Worm (Caenorhabditis elegans) whole organism, L1 larva: ENCODE results near the gene unc-9.

ENCODE experiments used
- C16A3.4 ChIP-seq: fragments of 150-350 bp; optimal IDR thresholded peaks from 2 replicates; lab custom pipeline; 2014; ENCODE audit warnings: missing biosample characterization, missing genetic modification characterization
- F16B12.6 ChIP-seq: fragments of 150-350 bp; optimal IDR thresholded peaks from 2 replicates; lab custom pipeline; 2014; ENCODE audit warnings: missing biosample characterization, missing genetic modification characterization
- ceh-82 ChIP-seq, 3 experiments: fragments of 150-350 bp in 1 of 3; sonication (generic microtip) in 2 of 3; optimal IDR thresholded peaks; 2 replicates each; lab custom pipeline; 2014 to 2017; ENCODE audit warnings: missing biosample characterization in 3 of 3, missing genetic modification characterization in 3 of 3
- ceh-90 ChIP-seq: sonication (generic microtip); optimal IDR thresholded peaks from 2 replicates; lab custom pipeline; 2016; ENCODE audit warnings: missing genetic modification characterization, missing compliant biosample characterization
- ces-1 ChIP-seq: fragments of 150-350 bp; optimal IDR thresholded peaks from 2 replicates; lab custom pipeline; 2014; ENCODE audit warnings: missing biosample characterization, missing genetic modification reagents, missing genetic modification characterization
- dpl-1 ChIP-seq, 3 experiments: fragments of 150-350 bp in 2 of 3; sonication (generic microtip) in 1 of 3; optimal IDR thresholded peaks; 2 replicates each; lab custom pipeline; 2014 to 2017; ENCODE audit warnings: missing biosample characterization in 3 of 3, missing genetic modification characterization in 3 of 3, missing genetic modification reagents in 3 of 3
- egl-13 ChIP-seq: sonication (generic microtip); optimal IDR thresholded peaks from 2 replicates; lab custom pipeline; 2016; ENCODE audit warnings: missing genotype, missing genetic modification reagents, missing genetic modification characterization, missing compliant biosample characterization
- elt-2 ChIP-seq: sonication (generic microtip); optimal IDR thresholded peaks from 2 replicates; lab custom pipeline; 2016; ENCODE audit warnings: missing genetic modification characterization, mild to moderate bottlenecking, inconsistent platforms, missing compliant biosample characterization, missing genetic modification reagents
- ets-5 ChIP-seq: fragments of 200-800 bp; sonication (Bioruptor generic); IDR thresholded peaks from 2 replicates; pipeline ENCODE4 v1.3.6; 2022; ENCODE audit warnings: missing genetic modification characterization, missing compliant biosample characterization
- fkh-10 ChIP-seq: sonication (generic microtip); optimal IDR thresholded peaks from 2 replicates; lab custom pipeline; 2017; ENCODE audit warnings: missing biosample characterization, missing genetic modification reagents, missing genetic modification characterization
- fkh-4 ChIP-seq: sonication (generic microtip); optimal IDR thresholded peaks from 2 replicates; lab custom pipeline; 2016; ENCODE audit warnings: missing compliant biosample characterization, missing genetic modification characterization, borderline replicate concordance
- fkh-8 ChIP-seq: sonication (generic microtip); optimal IDR thresholded peaks from 2 replicates; lab custom pipeline; 2016; ENCODE audit warnings: mild to moderate bottlenecking, missing genetic modification characterization, missing compliant biosample characterization
- grh-1 ChIP-seq: fragments of 200-800 bp; sonication (Bioruptor generic); IDR thresholded peaks from 2 replicates; pipeline ENCODE4 v1.3.6; 2022; ENCODE audit warnings: missing genetic modification reagents, missing genetic modification characterization, missing compliant biosample characterization
- hlh-17 ChIP-seq: fragments of 200-800 bp; sonication (Bioruptor generic); optimal IDR thresholded peaks from 2 replicates; lab custom pipeline; 2018; ENCODE audit warnings: missing genetic modification characterization, mild to moderate bottlenecking, missing compliant biosample characterization, moderate library complexity, borderline replicate concordance
- irx-1 ChIP-seq: sonication (generic microtip); optimal IDR thresholded peaks from 2 replicates; lab custom pipeline; 2016; ENCODE audit warnings: missing genetic modification characterization, missing compliant biosample characterization
- isw-1 ChIP-seq: fragments of 200-800 bp; sonication (Bioruptor generic); IDR thresholded peaks from 2 replicates; pipeline ENCODE4 v1.3.6; 2022; ENCODE audit warnings: missing genetic modification characterization, missing compliant biosample characterization
- jun-1 ChIP-seq: fragments of 150-350 bp; optimal IDR thresholded peaks from 2 replicates; lab custom pipeline; 2014; ENCODE audit warnings: missing biosample characterization, missing genetic modification reagents, missing genetic modification characterization
- lin-13 ChIP-seq: fragments of 150-350 bp; optimal IDR thresholded peaks from 2 replicates; lab custom pipeline; 2014; ENCODE audit warnings: missing biosample characterization, missing genetic modification reagents, missing genetic modification characterization
- lin-14 ChIP-seq: fragments of 200-800 bp; sonication (Bioruptor generic); optimal IDR thresholded peaks from 2 replicates; lab custom pipeline; 2018; ENCODE audit warnings: mild to moderate bottlenecking, missing genetic modification characterization, moderate library complexity, missing compliant biosample characterization
- lin-35 ChIP-seq, 2 experiments: fragments of 150-350 bp; optimal IDR thresholded peaks; 2 replicates each; lab custom pipeline; 2014; ENCODE audit warnings: missing biosample characterization in 2 of 2, missing genetic modification characterization in 2 of 2, missing genetic modification reagents in 2 of 2
- lin-39 ChIP-seq: fragments of 150-350 bp; optimal IDR thresholded peaks from 2 replicates; lab custom pipeline; 2014; ENCODE audit warnings: missing biosample characterization, missing genetic modification reagents, missing genetic modification characterization
- lir-3 ChIP-seq: sonication (generic microtip); optimal IDR thresholded peaks from 2 replicates; lab custom pipeline; 2016; ENCODE audit warnings: mild to moderate bottlenecking, missing genetic modification characterization, moderate library complexity, missing compliant biosample characterization; ENCODE audit not compliant: poor library complexity
- lsy-2 ChIP-seq, 2 experiments: fragments of 150-350 bp; optimal IDR thresholded peaks; 2 replicates each; lab custom pipeline; 2014; ENCODE audit warnings: missing biosample characterization in 2 of 2, missing genetic modification characterization in 2 of 2
- mdl-1 ChIP-seq, 2 experiments: fragments of 150-350 bp; optimal IDR thresholded peaks; 2 replicates each; lab custom pipeline; 2014 to 2017; ENCODE audit warnings: missing biosample characterization in 2 of 2, missing genetic modification characterization in 2 of 2, inconsistent platforms in 1 of 2
- mep-1 ChIP-seq: fragments of 150-350 bp; optimal IDR thresholded peaks from 2 replicates; lab custom pipeline; 2014; ENCODE audit warnings: missing biosample characterization, missing genetic modification characterization
- nhr-12 ChIP-seq: sonication (generic microtip); optimal IDR thresholded peaks from 2 replicates; lab custom pipeline; 2017; ENCODE audit warnings: missing biosample characterization, missing genetic modification characterization
- nhr-19 ChIP-seq: fragments of 200-800 bp; sonication (Bioruptor generic); conservative IDR thresholded peaks from 2 replicates; pipeline ENCODE4 v1.3.6; 2022; ENCODE audit warnings: missing genetic modification characterization, missing compliant biosample characterization
- nhr-20 ChIP-seq: sonication (generic microtip); optimal IDR thresholded peaks from 2 replicates; lab custom pipeline; 2016; ENCODE audit warnings: mild to moderate bottlenecking, missing genetic modification characterization, missing compliant biosample characterization
- nhr-237 ChIP-seq: fragments of 150-350 bp; optimal IDR thresholded peaks from 2 replicates; lab custom pipeline; 2014; ENCODE audit warnings: missing biosample characterization, missing genetic modification characterization
- nhr-47 ChIP-seq: sonication (generic microtip); optimal IDR thresholded peaks from 2 replicates; lab custom pipeline; 2016; ENCODE audit warnings: mild to moderate bottlenecking, missing genetic modification characterization, moderate library complexity, missing compliant biosample characterization
- nhr-71 ChIP-seq: sonication (generic microtip); optimal IDR thresholded peaks from 2 replicates; lab custom pipeline; 2016; ENCODE audit warnings: mild to moderate bottlenecking, missing genetic modification characterization, moderate library complexity, missing compliant biosample characterization
- nhr-90 ChIP-seq: sonication (generic microtip); optimal IDR thresholded peaks from 2 replicates; lab custom pipeline; 2016; ENCODE audit warnings: mild to moderate bottlenecking, missing genetic modification characterization, missing compliant biosample characterization; ENCODE audit not compliant: poor library complexity
- pag-3 ChIP-seq: sonication (generic microtip); optimal IDR thresholded peaks from 2 replicates; lab custom pipeline; 2017; ENCODE audit warnings: missing genetic modification characterization, mild to moderate bottlenecking, missing compliant biosample characterization, antibody characterized with exemption, borderline replicate concordance; ENCODE audit not compliant: insufficient read depth
- pax-3 ChIP-seq: fragments of 200-800 bp; sonication (Bioruptor generic); optimal IDR thresholded peaks from 2 replicates; lab custom pipeline; 2018; ENCODE audit warnings: mild to moderate bottlenecking, missing genetic modification characterization, moderate library complexity, missing compliant biosample characterization
- rnt-1 ChIP-seq: sonication (generic microtip); optimal IDR thresholded peaks from 2 replicates; lab custom pipeline; 2016; ENCODE audit warnings: mild to moderate bottlenecking, missing genetic modification characterization, moderate library complexity, missing compliant biosample characterization
- skn-1 ChIP-seq: fragments of 150-350 bp; optimal IDR thresholded peaks from 2 replicates; lab custom pipeline; 2014; ENCODE audit warnings: missing biosample characterization, missing genetic modification characterization
- snpc-4 ChIP-seq: fragments of 150-350 bp; optimal IDR thresholded peaks from 2 replicates; lab custom pipeline; 2014; ENCODE audit warnings: missing biosample characterization, missing genetic modification characterization
- snu-23 ChIP-seq: sonication (generic microtip); optimal IDR thresholded peaks from 2 replicates; lab custom pipeline; 2016; ENCODE audit warnings: missing genetic modification characterization, missing compliant biosample characterization
- sup-37 ChIP-seq: fragments of 200-800 bp; sonication (Bioruptor generic); optimal IDR thresholded peaks from 2 replicates; lab custom pipeline; 2018; ENCODE audit warnings: mild to moderate bottlenecking, missing genetic modification characterization, missing compliant biosample characterization
- swsn-7 ChIP-seq: sonication (generic microtip); optimal IDR thresholded peaks from 2 replicates; lab custom pipeline; 2016; ENCODE audit warnings: missing genetic modification characterization, missing compliant biosample characterization
- tbx-2 ChIP-seq: sonication (generic microtip); optimal IDR thresholded peaks from 2 replicates; lab custom pipeline; 2016; ENCODE audit warnings: missing genetic modification characterization, missing compliant biosample characterization
- unc-130 ChIP-seq: fragments of 150-350 bp; optimal IDR thresholded peaks from 2 replicates; lab custom pipeline; 2017; ENCODE audit warnings: missing biosample characterization, missing genetic modification characterization, inconsistent platforms
- unc-30 ChIP-seq: sonication (generic microtip); optimal IDR thresholded peaks from 2 replicates; lab custom pipeline; 2017; ENCODE audit warnings: missing biosample characterization, missing genetic modification characterization
- unc-62 ChIP-seq: fragments of 150-350 bp; optimal IDR thresholded peaks from 2 replicates; lab custom pipeline; 2014; ENCODE audit warnings: missing biosample characterization, missing genetic modification reagents, missing genetic modification characterization
- unc-86 ChIP-seq: sonication (generic microtip); optimal IDR thresholded peaks from 2 replicates; lab custom pipeline; 2016; ENCODE audit warnings: missing genetic modification characterization, missing compliant biosample characterization
- xbp-1 ChIP-seq: sonication (generic microtip); optimal IDR thresholded peaks from 2 replicates; lab custom pipeline; 2016; ENCODE audit warnings: missing genetic modification characterization, missing compliant biosample characterization
- zip-4 ChIP-seq: fragments of 200-800 bp; sonication (Bioruptor generic); optimal IDR thresholded peaks from 2 replicates; lab custom pipeline; 2018; ENCODE audit warnings: mild to moderate bottlenecking, missing genetic modification characterization, moderate library complexity, missing compliant biosample characterization

Gene unc-9

DNA sequence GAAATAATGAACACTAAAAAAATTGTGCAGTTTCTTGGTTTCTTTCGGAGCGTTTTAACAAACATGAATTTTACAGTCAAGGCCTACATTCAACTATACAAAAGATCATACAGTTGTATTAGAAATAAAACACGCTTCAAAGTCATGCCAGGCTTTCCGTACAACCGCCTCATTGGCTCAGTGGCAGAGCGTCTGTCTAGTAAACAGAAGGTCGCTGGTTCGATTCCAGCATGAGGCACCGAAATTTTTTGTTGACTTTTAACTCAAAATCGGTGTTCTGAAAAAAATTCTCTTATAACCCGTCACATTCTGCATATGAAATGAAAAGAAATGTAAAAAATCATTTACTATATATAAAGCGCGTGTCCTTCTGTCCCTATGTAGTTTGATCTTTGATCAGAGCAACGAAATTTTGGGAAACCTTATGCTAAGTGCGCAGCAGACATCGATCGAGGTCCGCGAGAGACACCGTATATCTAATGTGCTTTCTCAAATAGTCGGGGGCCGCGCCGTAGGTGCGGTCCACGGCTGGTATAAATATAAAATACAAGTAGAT lies 59.5 kb downstream of the unc-9 start:
- TF ChIP-seq elt-2 (tag; lab: Kevin White, UChicago) (peak; percentile 0), snpc-4 (peak; percentile 11), nhr-71 (tag; lab: Kevin White, UChicago) (peak; percentile 8)

- TF ChIP-seq pax-3 (tag; lab: Kevin White, UChicago) (no peak), xbp-1 (tag; lab: Kevin White, UChicago) (no peak), ces-1 (GFP tag; lab: Kevin White, UChicago) (no peak), swsn-7 (tag; lab: Kevin White, UChicago) (no peak), sup-37 (GFP tag; lab: Kevin White, UChicago) (no peak), F16B12.6 (tag; lab: Kevin White, UChicago) (no peak), unc-130 (tag; lab: Kevin White, UChicago) (no peak)
Observed at ce11 chrX:13262195-13262594, 60.6 kb downstream of the unc-9 start, which contains the start of gene K09A11.1. K09A11.1 (plus strand) TSS chrX:13262495.

- TF ChIP-seq unc-62 (GFP tag; lab: Kevin White, UChicago) = no peak
- peak; percentile 51 for TF ChIP-seq mep-1 (tag; lab: Kevin White, UChicago)
- TF ChIP-seq ceh-82 (tag; optimal IDR thresholded peaks at IDR 0.05; lab: Kevin White, UChicago) = peak in 2 of 3 experiments; percentile 30 to 45
- TF ChIP-seq pag-3 = no peak
- TF ChIP-seq skn-1 (tag; lab: Kevin White, UChicago) = peak; percentile 37
- peak; percentile 27 for TF ChIP-seq nhr-90 (tag; lab: Kevin White, UChicago)
- peak; percentile 16 for TF ChIP-seq isw-1 (GFP tag; lab: Robert Waterston, UW)
- peak; percentile 11 for TF ChIP-seq irx-1 (tag; lab: Kevin White, UChicago)
- TF ChIP-seq grh-1 = no peak
- no peak for TF ChIP-seq unc-130 (tag; lab: Kevin White, UChicago)
- no peak for TF ChIP-seq egl-13 (tag; lab: Kevin White, UChicago)
- TF ChIP-seq snu-23 (GFP tag; lab: Kevin White, UChicago) = peak; percentile 69
- peak in 1 of 2 experiments; percentile 44 for TF ChIP-seq mdl-1 (tag; optimal IDR thresholded peaks at IDR 0.05; lab: Kevin White, UChicago)
- peak; percentile 52 for TF ChIP-seq lin-14
- TF ChIP-seq dpl-1 (GFP tag; optimal IDR thresholded peaks at IDR 0.05; lab: Kevin White, UChicago) = no peak
- TF ChIP-seq nhr-47 (tag; lab: Kevin White, UChicago) = peak; percentile 80
- peak; percentile 44 for TF ChIP-seq unc-86 (tag; lab: Kevin White, UChicago)
- TF ChIP-seq jun-1 (tag; lab: Kevin White, UChicago) = peak; percentile 54
- peak in 1 of 2 experiments; percentile 50 for TF ChIP-seq lin-35 (GFP tag; optimal IDR thresholded peaks at IDR 0.05; lab: Kevin White, UChicago)
- TF ChIP-seq lin-39 (tag; lab: Kevin White, UChicago) = no peak
- no peak for TF ChIP-seq nhr-12 (tag; lab: Kevin White, UChicago)
- TF ChIP-seq ceh-90 (tag; lab: Kevin White, UChicago) = no peak
- no peak for TF ChIP-seq fkh-4 (tag; lab: Kevin White, UChicago)
- TF ChIP-seq nhr-237 = no peak
- TF ChIP-seq nhr-71 (tag; lab: Kevin White, UChicago) = peak; percentile 68
- peak; percentile 27 for TF ChIP-seq tbx-2 (tag; lab: Kevin White, UChicago)
- no peak for TF ChIP-seq lin-13 (GFP tag; lab: Kevin White, UChicago)
- no peak for TF ChIP-seq hlh-17
- no peak for TF ChIP-seq zip-4 (GFP tag; lab: Kevin White, UChicago)
- peak; percentile 43 for TF ChIP-seq xbp-1 (tag; lab: Kevin White, UChicago)
- no peak for TF ChIP-seq ets-5 (GFP tag; lab: Robert Waterston, UW)
- TF ChIP-seq C16A3.4 = peak; percentile 37
- TF ChIP-seq fkh-10 (GFP tag; lab: Kevin White, UChicago) = no peak
- peak; percentile 20 for TF ChIP-seq lir-3 (tag; lab: Kevin White, UChicago)
- TF ChIP-seq fkh-8 (tag; lab: Kevin White, UChicago) = peak; percentile 12
- TF ChIP-seq rnt-1 = peak; percentile 73
- TF ChIP-seq nhr-19 = peak; percentile 72
- TF ChIP-seq lsy-2 (tag; optimal IDR thresholded peaks at IDR 0.05; lab: Kevin White, UChicago) = peak in 1 of 2 experiments; percentile 25
- TF ChIP-seq nhr-20 (tag; lab: Kevin White, UChicago) = peak; percentile 68
- no peak for TF ChIP-seq unc-30 (tag; lab: Kevin White, UChicago)
Observed at ce11 chrX:13264550-13264949, 63.0 kb downstream of the unc-9 start.
